Worm (Caenorhabditis elegans) whole organism, L4/young adult: ENCODE measurements around the gene fbxb-33.

Experiments used
- W03F9.2 ChIP-seq: fragments of 150-350 bp; optimal IDR thresholded peaks from 2 replicates; lab custom pipeline; 2014; ENCODE audit warnings: missing biosample characterization, missing genetic modification characterization
- dao-5 ChIP-seq: sonication (generic microtip); optimal IDR thresholded peaks from 2 replicates; lab custom pipeline; 2016; ENCODE audit warnings: missing genotype, missing genetic modification characterization, moderate library complexity, missing compliant biosample characterization
- him-1 ChIP-seq: sonication (generic microtip); optimal IDR thresholded peaks from 2 replicates; lab custom pipeline; 2016; ENCODE audit warnings: missing genotype, missing genetic modification reagents, missing genetic modification characterization, missing compliant biosample characterization

The fbxb-33 gene

ce11 chrII:3655378-3655777 lies 8.2 kb downstream of the fbxb-33 start, which contains the start of gene F19B10.5:
Gene F19B10.5 (plus strand): TSS chrII:3655678.
- no peak for TF ChIP-seq W03F9.2 (tag; lab: Kevin White, UChicago)
- TF ChIP-seq dao-5 (tag; lab: Kevin White, UChicago) = no peak
- TF ChIP-seq him-1 (tag; lab: Kevin White, UChicago) = no peak

- TF ChIP-seq him-1 (tag; lab: Kevin White, UChicago) = no peak
These were observed 12.6 kb downstream of the fbxb-33 start, which contains the start of gene F19B10.4 for ce11 chrII:3659776-3660175. Gene F19B10.4 (plus strand): TSS chrII:3660076.

ce11 chrII:3661932-3662331 lies 14.7 kb downstream of the fbxb-33 start, which contains the start of gene F19B10.13:
Gene F19B10.13 (plus strand): TSS chrII:3662274.
- TF ChIP-seq dao-5 (tag; lab: Kevin White, UChicago) = no peak
- no peak for TF ChIP-seq W03F9.2 (tag; lab: Kevin White, UChicago)
- no peak for TF ChIP-seq him-1 (tag; lab: Kevin White, UChicago)

- TF ChIP-seq W03F9.2 (tag; lab: Kevin White, UChicago) (no peak), dao-5 (tag; lab: Kevin White, UChicago) (no peak), him-1 (tag; lab: Kevin White, UChicago) (no peak)
These were observed 16.6 kb downstream of the fbxb-33 start, which contains the start of gene F19B10.6 for ce11 chrII:3663796-3664195. Gene F19B10.6 (minus strand): TSS chrII:3663896.

ce11 chrII:3664470-3664869 lies 17.3 kb downstream of the fbxb-33 start, which contains the start of gene F19B10.3:
Gene F19B10.3 (plus strand): TSS chrII:3664770.
- TF ChIP-seq W03F9.2 (tag; lab: Kevin White, UChicago) (no peak), him-1 (tag; lab: Kevin White, UChicago) (no peak), dao-5 (tag; lab: Kevin White, UChicago) (no peak)

ce11 chrII:3665181-3665580 lies 18.0 kb downstream of the fbxb-33 start:
- no peak for TF ChIP-seq dao-5 (tag; lab: Kevin White, UChicago)
- no peak for TF ChIP-seq W03F9.2 (tag; lab: Kevin White, UChicago)

ce11 chrII:3669315-3669714 lies 22.1 kb downstream of the fbxb-33 start, which contains the start of gene srx-97:
Gene srx-97 (minus strand): TSS chrII:3669415.
- TF ChIP-seq dao-5 (tag; lab: Kevin White, UChicago) = no peak
- TF ChIP-seq him-1 (tag; lab: Kevin White, UChicago) = no peak
- no peak for TF ChIP-seq W03F9.2 (tag; lab: Kevin White, UChicago)

- TF ChIP-seq dao-5 (tag; lab: Kevin White, UChicago) = no peak
- TF ChIP-seq W03F9.2 (tag; lab: Kevin White, UChicago) = no peak
- TF ChIP-seq him-1 (tag; lab: Kevin White, UChicago) = no peak
These were observed 23.7 kb downstream of the fbxb-33 start, which contains the start of gene srx-98 for ce11 chrII:3670956-3671355. Gene srx-98 (minus strand): TSS chrII:3671056.

- TF ChIP-seq W03F9.2 (tag; lab: Kevin White, UChicago) = no peak
- no peak for TF ChIP-seq him-1 (tag; lab: Kevin White, UChicago)
- no peak for TF ChIP-seq dao-5 (tag; lab: Kevin White, UChicago)
These were observed 26.3 kb downstream of the fbxb-33 start, which contains the start of gene sea-1 for ce11 chrII:3673493-3673892. Gene sea-1 (minus strand): TSS chrII:3673593.

ce11 chrII:3675176-3675575 lies 28.0 kb downstream of the fbxb-33 start, which contains the start of gene F19B10.2:
Gene F19B10.2 (plus strand): TSS chrII:3675476.
- TF ChIP-seq dao-5 (tag; lab: Kevin White, UChicago) (no peak), him-1 (tag; lab: Kevin White, UChicago) (no peak), W03F9.2 (tag; lab: Kevin White, UChicago) (no peak)

ce11 chrII:3678978-3679377 lies 31.8 kb downstream of the fbxb-33 start:
- no peak for TF ChIP-seq dao-5 (tag; lab: Kevin White, UChicago)
- no peak for TF ChIP-seq him-1 (tag; lab: Kevin White, UChicago)
- no peak for TF ChIP-seq W03F9.2 (tag; lab: Kevin White, UChicago)

- TF ChIP-seq him-1 (tag; lab: Kevin White, UChicago) (no peak), dao-5 (tag; lab: Kevin White, UChicago) (no peak), W03F9.2 (tag; lab: Kevin White, UChicago) (no peak)
These were observed 33.2 kb downstream of the fbxb-33 start for ce11 chrII:3680366-3680765.

- no peak for TF ChIP-seq W03F9.2 (tag; lab: Kevin White, UChicago)
- TF ChIP-seq dao-5 (tag; lab: Kevin White, UChicago) = no peak
- TF ChIP-seq him-1 (tag; lab: Kevin White, UChicago) = no peak
These were observed 34.3 kb downstream of the fbxb-33 start, which contains the start of gene F19B10.10 for ce11 chrII:3681365-3682083. Gene F19B10.10 (minus strand): TSS chrII:3681415.
